Fruit fly (Drosophila melanogaster) whole organism, embryonic: ENCODE data around the gene Ir31a.

Source experiments
- Adf1 ChIP-seq: fragments of 200-800 bp; sonication (Bioruptor generic); IDR thresholded peaks from 2 replicates; pipeline ENCODE4 v1.3.6; 2022; ENCODE audit warnings: missing biosample characterization, missing genetic modification characterization
- Atf-2 ChIP-seq: fragments of 200-800 bp; sonication (Bioruptor generic); optimal IDR thresholded peaks from 2 replicates; lab custom pipeline; 2016; ENCODE audit warnings: missing biosample characterization, missing genetic modification characterization
- B-H1 ChIP-seq: fragments of 200-800 bp; sonication (Bioruptor generic); IDR thresholded peaks from 3 replicates; pipeline ENCODE4 v1.3.6; 2022; ENCODE audit warnings: missing biosample characterization, missing genetic modification characterization
- Bteb2 ChIP-seq: fragments of 200-800 bp; sonication (Bioruptor generic); optimal IDR thresholded peaks from 2 replicates; lab custom pipeline; 2016; ENCODE audit warnings: missing biosample characterization, missing genetic modification characterization
- CG1024 ChIP-seq: fragments of 200-800 bp; sonication (Bioruptor generic); IDR thresholded peaks from 2 replicates; pipeline ENCODE4 v1.3.6; 2022; ENCODE audit warnings: missing biosample characterization, missing genetic modification characterization
- CG10274 ChIP-seq: fragments of 200-800 bp; sonication (Bioruptor generic); optimal IDR thresholded peaks from 3 replicates; lab custom pipeline; 2017; ENCODE audit warnings: missing biosample characterization, mild to moderate bottlenecking, missing genetic modification characterization
- CG10321 ChIP-seq: fragments of 200-800 bp; sonication (Bioruptor generic); IDR thresholded peaks from 2 replicates; pipeline ENCODE4 v1.3.6; 2022; ENCODE audit warnings: missing biosample characterization, missing genetic modification characterization
- CG10462 ChIP-seq: fragments of 200-800 bp; sonication (Bioruptor generic); optimal IDR thresholded peaks from 2 replicates; lab custom pipeline; 2016; ENCODE audit warnings: missing biosample characterization, missing genetic modification characterization
- CG11093 ChIP-seq: fragments of 200-800 bp; sonication (Bioruptor generic); IDR thresholded peaks from 3 replicates; pipeline ENCODE4 v1.3.6; 2022; ENCODE audit warnings: missing biosample characterization, missing genetic modification characterization
- CG11695 ChIP-seq: fragments of 200-800 bp; sonication (Bioruptor generic); IDR thresholded peaks from 3 replicates; pipeline ENCODE4 v1.3.6; 2022; ENCODE audit warnings: missing biosample characterization, missing genetic modification characterization
- CG14441 ChIP-seq: fragments of 200-800 bp; sonication (Bioruptor generic); IDR thresholded peaks from 2 replicates; pipeline ENCODE4 v1.3.6; 2022; ENCODE audit warnings: missing biosample characterization, missing genetic modification characterization
- CG14667 ChIP-seq: fragments of 200-800 bp; sonication (Bioruptor generic); IDR thresholded peaks from 2 replicates; pipeline ENCODE4 v1.3.6; 2022; ENCODE audit warnings: missing biosample characterization, missing genetic modification characterization
- CG14965 ChIP-seq: fragments of 200-800 bp; sonication (Bioruptor generic); optimal IDR thresholded peaks from 2 replicates; lab custom pipeline; 2016; ENCODE audit warnings: missing biosample characterization, missing genetic modification characterization, borderline replicate concordance
- CG1529 ChIP-seq: fragments of 200-800 bp; sonication (Bioruptor generic); optimal IDR thresholded peaks from 3 replicates; lab custom pipeline; 2018; ENCODE audit warnings: missing biosample characterization, missing genetic modification characterization
- CG15696 ChIP-seq: fragments of 200-800 bp; sonication (Bioruptor generic); optimal IDR thresholded peaks from 2 replicates; lab custom pipeline; 2019; ENCODE audit warnings: missing biosample characterization, mild to moderate bottlenecking, missing genetic modification characterization, moderate library complexity
- CG16779 ChIP-seq: fragments of 200-800 bp; sonication (Bioruptor generic); IDR thresholded peaks from 2 replicates; pipeline ENCODE4 v1.3.6; 2022; ENCODE audit warnings: missing biosample characterization, missing genetic modification characterization
- CG17829 ChIP-seq: fragments of 200-800 bp; optimal IDR thresholded peaks from 2 replicates; lab custom pipeline; 2019; ENCODE audit warnings: missing biosample characterization, mild to moderate bottlenecking, missing genetic modification characterization, moderate library complexity
- CG1832 ChIP-seq: fragments of 200-800 bp; sonication (Bioruptor generic); optimal IDR thresholded peaks from 2 replicates; lab custom pipeline; 2017; ENCODE audit warnings: missing biosample characterization, mild to moderate bottlenecking, missing genetic modification characterization, inconsistent platforms
- CG3065 ChIP-seq: fragments of 200-800 bp; sonication (Bioruptor generic); optimal IDR thresholded peaks from 2 replicates; lab custom pipeline; 2016; ENCODE audit warnings: missing biosample characterization, missing genetic modification characterization
- CG3163 ChIP-seq: fragments of 200-800 bp; sonication (Bioruptor generic); optimal IDR thresholded peaks from 3 replicates; lab custom pipeline; 2016; ENCODE audit warnings: missing biosample characterization, missing genetic modification characterization
- CG7839 ChIP-seq: fragments of 200-800 bp; sonication (Bioruptor generic); optimal IDR thresholded peaks from 3 replicates; lab custom pipeline; 2018; ENCODE audit warnings: missing biosample characterization, mild to moderate bottlenecking, missing genetic modification characterization, moderate library complexity
- CG7928 ChIP-seq: fragments of 200-800 bp; sonication (Bioruptor generic); optimal IDR thresholded peaks from 2 replicates; lab custom pipeline; 2017; ENCODE audit warnings: missing biosample characterization, mild to moderate bottlenecking, missing genetic modification characterization
- CG9876 ChIP-seq: fragments of 200-800 bp; sonication (Bioruptor generic); optimal IDR thresholded peaks from 2 replicates; lab custom pipeline; 2016; ENCODE audit warnings: missing biosample characterization, missing genetic modification characterization
- CG9932 ChIP-seq: fragments of 200-800 bp; sonication (Bioruptor generic); IDR thresholded peaks from 2 replicates; pipeline ENCODE4 v1.3.6; 2022; ENCODE audit warnings: missing biosample characterization, missing genetic modification characterization
- Dad ChIP-seq: fragments of 200-800 bp; sonication (Bioruptor generic); optimal IDR thresholded peaks from 3 replicates; lab custom pipeline; 2016; ENCODE audit warnings: missing biosample characterization, missing genetic modification characterization
- Eip74EF ChIP-seq, 2 experiments: fragments of 200-800 bp in 1 of 2; fragments of >200 bp in 1 of 2; sonication (Bioruptor generic) in 1 of 2; optimal IDR thresholded peaks; 2 replicates each; lab custom pipeline; 2017 to 2019; ENCODE audit warnings: missing biosample characterization in 2 of 2, missing genetic modification characterization in 2 of 2, mild to moderate bottlenecking in 1 of 2, moderate library complexity in 1 of 2
- Gug ChIP-seq: fragments of 200-800 bp; sonication (Bioruptor generic); IDR thresholded peaks from 4 replicates; pipeline ENCODE4 v1.3.6; 2022; ENCODE audit warnings: missing biosample characterization, missing genetic modification characterization
- HmgZ ChIP-seq: fragments of 200-800 bp; sonication (Bioruptor generic); optimal IDR thresholded peaks from 2 replicates; lab custom pipeline; 2018; ENCODE audit warnings: missing biosample characterization, mild to moderate bottlenecking, missing genetic modification characterization
- Hmx ChIP-seq: fragments of 200-800 bp; sonication (Bioruptor generic); optimal IDR thresholded peaks from 2 replicates; lab custom pipeline; 2016; ENCODE audit warnings: missing biosample characterization, missing genetic modification characterization
- Mrtf ChIP-seq: fragments of 200-800 bp; sonication (Bioruptor generic); IDR thresholded peaks from 3 replicates; pipeline ENCODE4 v1.3.6; 2022; ENCODE audit warnings: missing biosample characterization, missing genetic modification characterization
- NK7.1 ChIP-seq: fragments of 200-800 bp; sonication (Bioruptor generic); optimal IDR thresholded peaks from 3 replicates; lab custom pipeline; 2016; ENCODE audit warnings: missing biosample characterization, missing genetic modification characterization
- Neu2 ChIP-seq: fragments of 200-800 bp; sonication (Bioruptor generic); optimal IDR thresholded peaks from 3 replicates; lab custom pipeline; 2016; ENCODE audit warnings: missing biosample characterization, missing genetic modification characterization, borderline replicate concordance
- Ptx1 ChIP-seq: fragments of 200-800 bp; sonication (Bioruptor generic); IDR thresholded peaks from 2 replicates; pipeline ENCODE4 v1.3.6; 2022; ENCODE audit warnings: missing biosample characterization, missing genetic modification characterization
- TFAM ChIP-seq: fragments of 200-800 bp; sonication (Bioruptor generic); optimal IDR thresholded peaks from 2 replicates; lab custom pipeline; 2017; ENCODE audit warnings: missing biosample characterization, missing genetic modification characterization, inconsistent platforms
- Taf1 ChIP-seq: fragments of 200-800 bp; sonication (Bioruptor generic); IDR thresholded peaks from 2 replicates; pipeline ENCODE4 v1.3.6; 2022; ENCODE audit warnings: missing biosample characterization, missing genetic modification characterization
- ac ChIP-seq: fragments of 200-800 bp; sonication (Bioruptor generic); optimal IDR thresholded peaks from 3 replicates; lab custom pipeline; 2017; ENCODE audit warnings: missing biosample characterization, mild to moderate bottlenecking, missing genetic modification characterization
- bab2 ChIP-seq: fragments of 200-800 bp; sonication (Bioruptor generic); optimal IDR thresholded peaks from 2 replicates; lab custom pipeline; 2016; ENCODE audit warnings: missing biosample characterization, missing genetic modification characterization
- cas ChIP-seq: fragments of 200-800 bp; sonication (Bioruptor generic); IDR thresholded peaks from 2 replicates; pipeline ENCODE4 v1.3.6; 2022; ENCODE audit warnings: missing biosample characterization, missing genetic modification characterization
- cato ChIP-seq: fragments of 200-800 bp; sonication (Bioruptor generic); optimal IDR thresholded peaks from 2 replicates; lab custom pipeline; 2016; ENCODE audit warnings: missing biosample characterization, missing genetic modification characterization, borderline replicate concordance
- dan ChIP-seq: fragments of 200-800 bp; sonication (Bioruptor generic); IDR thresholded peaks from 2 replicates; pipeline ENCODE4 v1.3.6; 2022; ENCODE audit warnings: missing biosample characterization, missing genetic modification characterization
- dm ChIP-seq: fragments of 200-800 bp; sonication (Bioruptor generic); optimal IDR thresholded peaks from 3 replicates; lab custom pipeline; 2016; ENCODE audit warnings: missing biosample characterization, missing genetic modification characterization
- fu2 ChIP-seq: fragments of 200-800 bp; sonication (Bioruptor generic); optimal IDR thresholded peaks from 2 replicates; lab custom pipeline; 2016; ENCODE audit warnings: missing biosample characterization, missing genetic modification characterization
- knrl ChIP-seq: fragments of 200-800 bp; sonication (Bioruptor generic); IDR thresholded peaks from 3 replicates; pipeline ENCODE4 v1.3.6; 2022; ENCODE audit warnings: missing biosample characterization, missing genetic modification characterization; ENCODE audit not compliant: partially characterized antibody
- odd ChIP-seq: fragments of 200-800 bp; sonication (Bioruptor generic); optimal IDR thresholded peaks from 2 replicates; lab custom pipeline; 2017; ENCODE audit warnings: missing biosample characterization, mild to moderate bottlenecking, missing genetic modification characterization
- otp ChIP-seq: fragments of 200-800 bp; sonication (Bioruptor generic); IDR thresholded peaks from 3 replicates; pipeline ENCODE4, ENCODE4 v1.3.6; 2022; ENCODE audit warnings: missing biosample characterization, missing genetic modification characterization
- sim ChIP-seq: fragments of 200-800 bp; sonication (Bioruptor generic); IDR thresholded peaks from 2 replicates; pipeline ENCODE4 v1.3.6; 2022; ENCODE audit warnings: missing biosample characterization, missing genetic modification characterization
- slou ChIP-seq: fragments of 200-800 bp; sonication (Bioruptor generic); optimal IDR thresholded peaks from 3 replicates; lab custom pipeline; 2016; ENCODE audit warnings: missing biosample characterization, missing genetic modification characterization
- ttk ChIP-seq: fragments of 200-800 bp; sonication (Bioruptor generic); IDR thresholded peaks from 2 replicates; pipeline ENCODE4 v2.1.2; 2022; ENCODE audit warnings: missing biosample characterization, missing genetic modification characterization
- wdn ChIP-seq: fragments of 200-800 bp; sonication (Bioruptor generic); IDR thresholded peaks from 2 replicates; pipeline ENCODE4 v1.3.6; 2022; ENCODE audit warnings: missing biosample characterization, missing genetic modification characterization
- zen2 ChIP-seq: fragments of 200-800 bp; sonication (Bioruptor generic); IDR thresholded peaks from 3 replicates; pipeline ENCODE4 v1.3.6; 2022; ENCODE audit warnings: missing biosample characterization, missing genetic modification characterization; ENCODE audit not compliant: partially characterized antibody

Ir31a gene

dm6 chr2L:10387869-10388726 is 17.3 kb upstream of the Ir31a start, which contains the start of gene da:
da (plus strand) TSS chr2L:10388105.
- TF ChIP-seq TFAM (GFP tag; lab: Kevin White, UChicago) (no peak), Eip74EF (GFP tag; optimal IDR thresholded peaks at IDR 0.05; lab: Kevin White, UChicago) (peak in 1 of 2 experiments; percentile 70), bab2 (no peak), CG14667 (GFP tag; lab: Robert Waterston, UW) (no peak), CG14441 (GFP tag; lab: Robert Waterston, UW) (peak; percentile 59), Neu2 (no peak), CG1529 (no peak), cato (no peak), Mrtf (GFP tag; lab: Robert Waterston, UW) (no peak; the same call in 2 of the 3 replicates), zen2 (GFP tag; lab: Robert Waterston, UW) (no peak), CG10462 (GFP tag; lab: Kevin White, UChicago) (peak; percentile 10), Gug (peak; percentile 62; the same call in 3 of the 4 replicates), cas (GFP tag; lab: Robert Waterston, UW) (no peak), CG1024 (GFP tag; lab: Robert Waterston, UW) (peak; percentile 96), odd (GFP tag; lab: Kevin White, UChicago) (peak; percentile 23), CG15696 (peak; percentile 28), CG9876 (peak; percentile 19), CG16779 (GFP tag; lab: Robert Waterston, UW) (no peak), Taf1 (no peak), otp (GFP tag; lab: Robert Waterston, UW) (no peak; the same call in 2 of the 3 replicates), CG11695 (GFP tag; lab: Robert Waterston, UW) (0 out of 3 replicates have a peak, but pooled peaks have one; percentile 38), ac (GFP tag; lab: Kevin White, UChicago) (no peak), Hmx (GFP tag; lab: Kevin White, UChicago) (peak; percentile 49), CG3163 (GFP tag; lab: Kevin White, UChicago) (no peak), CG7839 (peak; percentile 61), wdn (GFP tag; lab: Robert Waterston, UW) (peak; percentile 29; the same call in 1 of the 2 replicates), dm (GFP tag; lab: Kevin White, UChicago) (peak; percentile 76), CG17829 (peak; percentile 76), Ptx1 (GFP tag; lab: Robert Waterston, UW) (peak; percentile 54), CG10321 (GFP tag; lab: Robert Waterston, UW) (no peak), CG3065 (no peak), knrl (GFP tag; lab: Robert Waterston, UW) (peak; percentile 50; the same call in 1 of the 3 replicates), CG14965 (no peak), CG1832 (GFP tag; lab: Kevin White, UChicago) (no peak), dan (GFP tag; lab: Robert Waterston, UW) (no peak), CG7928 (GFP tag; lab: Kevin White, UChicago) (no peak), Bteb2 (GFP tag; lab: Kevin White, UChicago) (peak; percentile 67), ttk (GFP tag; lab: Robert Waterston, UW) (0 out of 2 replicates have a peak, but pooled peaks have one; percentile 19), sim (GFP tag; lab: Robert Waterston, UW) (no peak), Dad (GFP tag; lab: Kevin White, UChicago) (peak; percentile 45), CG9932 (GFP tag; lab: Robert Waterston, UW) (peak; percentile 75; the same call in 1 of the 2 replicates), CG10274 (GFP tag; lab: Kevin White, UChicago) (no peak), CG11093 (GFP tag; lab: Robert Waterston, UW) (no peak), slou (GFP tag; lab: Kevin White, UChicago) (no peak), B-H1 (peak; percentile 15; the same call in 1 of the 3 replicates), Atf-2 (no peak), HmgZ (tag; lab: Kevin White, UChicago) (peak; percentile 41), Adf1 (GFP tag; lab: Robert Waterston, UW) (no peak), NK7.1 (GFP tag; lab: Kevin White, UChicago) (no peak), fu2 (peak; percentile 32)
